Worm (Caenorhabditis elegans): ENCODE data around the gene C35D10.5.

ce11 chrIII:4861744-4862401 lies at the start of gene C35D10.5, which contains the start of gene C35D10.10:
- TF ChIP-seq daf-19 (GFP tag; conservative IDR thresholded peaks at IDR 0.05) (no peak), lim-7 (GFP tag; IDR thresholded peaks at IDR 0.05) (no peak)

Measured in whole organism, L4 larva.